Fruit fly (Drosophila melanogaster) Kc167 (cell line): ENCODE measurements around the gene CG4955.

Experiments used
- Myc ChIP-seq: fragments of >200 bp; optimal IDR thresholded peaks from 2 replicates; lab custom pipeline; 2017; ENCODE audit warnings: missing external identifiers
- Sin3A ChIP-seq: fragments of >200 bp; optimal IDR thresholded peaks from 2 replicates; lab custom pipeline; 2018; ENCODE audit warnings: missing external identifiers
- h ChIP-seq: fragments of >200 bp; optimal IDR thresholded peaks from 3 replicates; lab custom pipeline; 2018; ENCODE audit warnings: missing external identifiers
- insv ChIP-seq: fragments of >200 bp; optimal IDR thresholded peaks from 3 replicates; lab custom pipeline; 2018; ENCODE audit warnings: missing external identifiers
- ttk ChIP-seq: sonication (Bioruptor generic); optimal IDR thresholded peaks from 2 replicates; lab custom pipeline; 2017; ENCODE audit warnings: missing external identifiers

DNA sequence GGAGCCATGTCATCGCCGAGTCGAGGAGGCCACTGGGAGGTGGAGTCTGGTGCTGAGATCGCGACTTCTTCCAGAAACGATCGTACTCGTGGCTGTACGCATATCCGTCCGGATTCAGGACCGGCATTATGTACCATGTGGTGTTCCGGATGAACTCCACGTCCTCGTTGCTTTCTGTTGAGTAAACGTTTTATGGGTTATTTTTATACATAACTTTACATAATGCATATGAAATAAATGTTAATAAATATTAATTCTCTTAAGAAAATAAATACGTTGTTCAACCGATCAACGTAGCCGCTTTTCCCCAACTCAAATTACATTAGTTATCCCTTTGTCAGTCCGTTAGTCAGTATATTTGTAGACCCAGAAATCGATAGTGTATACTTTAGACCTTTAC lies at the start of gene CG4955:
- TF ChIP-seq h (no peak), ttk (lab: Kevin White, UChicago) (no peak), Sin3A (lab: Kevin White, UChicago) (no peak), insv (no peak), Myc (no peak)
